Fruit fly (Drosophila melanogaster) whole organism, embryonic: Measurements from ENCODE around the gene CG17154.

ENCODE experiments used
- ATbp ChIP-seq: fragments of 200-800 bp; sonication (Bioruptor generic); optimal IDR thresholded peaks from 2 replicates; lab custom pipeline; 2017; ENCODE audit warnings: missing biosample characterization, mild to moderate bottlenecking, missing genetic modification characterization, missing genetic modification reagents
- Ada2b ChIP-seq: fragments of 200-800 bp; sonication (Bioruptor generic); IDR thresholded peaks from 2 replicates; pipeline ENCODE4 v1.3.6; 2022; ENCODE audit warnings: missing biosample characterization, missing genetic modification characterization
- CG10147 ChIP-seq: fragments of 200-800 bp; sonication (Bioruptor generic); optimal IDR thresholded peaks from 2 replicates; lab custom pipeline; 2019; ENCODE audit warnings: missing biosample characterization, mild to moderate bottlenecking, missing genetic modification characterization, moderate library complexity
- CG11695 ChIP-seq: fragments of 200-800 bp; sonication (Bioruptor generic); IDR thresholded peaks from 3 replicates; pipeline ENCODE4 v1.3.6; 2022; ENCODE audit warnings: missing biosample characterization, missing genetic modification characterization
- CG12659 ChIP-seq: fragments of 200-800 bp; sonication (Bioruptor generic); optimal IDR thresholded peaks from 3 replicates; lab custom pipeline; 2017; ENCODE audit warnings: mild to moderate bottlenecking, missing biosample characterization, missing genetic modification reagents, missing genetic modification characterization
- CG12769 ChIP-seq: fragments of 200-800 bp; sonication (Bioruptor generic); optimal IDR thresholded peaks from 2 replicates; lab custom pipeline; 2019; ENCODE audit warnings: missing biosample characterization, mild to moderate bottlenecking, missing genetic modification characterization, moderate library complexity
- CG13296 ChIP-seq: fragments of 200-800 bp; sonication (Bioruptor generic); optimal IDR thresholded peaks from 3 replicates; lab custom pipeline; 2018; ENCODE audit warnings: missing biosample characterization, mild to moderate bottlenecking, missing genetic modification characterization
- CG13894 ChIP-seq: fragments of 200-800 bp; sonication (Bioruptor generic); optimal IDR thresholded peaks from 3 replicates; lab custom pipeline; 2018; ENCODE audit warnings: missing biosample characterization, mild to moderate bottlenecking, missing genetic modification characterization, moderate library complexity
- CG14441 ChIP-seq: fragments of 200-800 bp; sonication (Bioruptor generic); IDR thresholded peaks from 2 replicates; pipeline ENCODE4 v1.3.6; 2022; ENCODE audit warnings: missing biosample characterization, missing genetic modification characterization
- CG2199 ChIP-seq: fragments of 200-800 bp; sonication (Bioruptor generic); IDR thresholded peaks from 3 replicates; pipeline ENCODE4 v1.3.6; 2022; ENCODE audit warnings: missing biosample characterization, missing genetic modification characterization
- CG2678 ChIP-seq: fragments of 200-800 bp; sonication (Bioruptor generic); optimal IDR thresholded peaks from 3 replicates; lab custom pipeline; 2019; ENCODE audit warnings: missing biosample characterization, mild to moderate bottlenecking, missing genetic modification characterization, moderate library complexity
- CG30020 ChIP-seq: fragments of 200-800 bp; optimal IDR thresholded peaks from 2 replicates; lab custom pipeline; 2019; ENCODE audit warnings: missing biosample characterization, mild to moderate bottlenecking, missing genetic modification characterization, moderate library complexity
- CG31441 ChIP-seq: fragments of 200-800 bp; sonication (Bioruptor generic); IDR thresholded peaks from 2 replicates; pipeline ENCODE4 v1.3.6; 2022; ENCODE audit warnings: missing biosample characterization, missing genetic modification characterization
- CG33557 ChIP-seq: fragments of 200-800 bp; sonication (Bioruptor generic); optimal IDR thresholded peaks from 2 replicates; lab custom pipeline; 2019; ENCODE audit warnings: missing biosample characterization, mild to moderate bottlenecking, missing genetic modification characterization, moderate library complexity
- CG3847 ChIP-seq: fragments of 200-800 bp; sonication (Bioruptor generic); IDR thresholded peaks from 2 replicates; pipeline ENCODE4 v1.3.6; 2022; ENCODE audit warnings: missing biosample characterization, missing genetic modification characterization
- CG7372 ChIP-seq: fragments of 200-800 bp; sonication (Bioruptor generic); IDR thresholded peaks from 2 replicates; pipeline ENCODE4 v1.3.6; 2022; ENCODE audit warnings: missing biosample characterization, missing genetic modification characterization
- CTCF ChIP-seq: fragments of 200-800 bp; sonication (Bioruptor generic); optimal IDR thresholded peaks from 2 replicates; lab custom pipeline; 2017; ENCODE audit warnings: missing biosample characterization, mild to moderate bottlenecking, missing genetic modification characterization, moderate library complexity
- D19A ChIP-seq: fragments of 200-800 bp; optimal IDR thresholded peaks from 3 replicates; lab custom pipeline; 2019; ENCODE audit warnings: missing biosample characterization, mild to moderate bottlenecking, missing genetic modification characterization, moderate library complexity
- E2f2 ChIP-seq: fragments of 200-800 bp; sonication (Bioruptor generic); IDR thresholded peaks from 2 replicates; pipeline ENCODE4 v1.3.6; 2022; ENCODE audit warnings: missing biosample characterization, missing genetic modification characterization
- Ets65A ChIP-seq: fragments of 200-800 bp; sonication (Bioruptor generic); peaks from one replicate; lab custom pipeline; 2016; ENCODE audit warnings: missing biosample characterization, missing genetic modification characterization
- Fer2 ChIP-seq: fragments of 200-800 bp; sonication (Bioruptor generic); optimal IDR thresholded peaks from 2 replicates; lab custom pipeline; 2018; ENCODE audit warnings: missing biosample characterization, mild to moderate bottlenecking, missing genetic modification characterization, moderate library complexity
- Fer3 ChIP-seq: fragments of 200-800 bp; sonication (Bioruptor generic); optimal IDR thresholded peaks from 2 replicates; lab custom pipeline; 2018; ENCODE audit warnings: missing biosample characterization, mild to moderate bottlenecking, missing genetic modification characterization, moderate library complexity
- Hmx ChIP-seq: fragments of 200-800 bp; sonication (Bioruptor generic); optimal IDR thresholded peaks from 2 replicates; lab custom pipeline; 2016; ENCODE audit warnings: missing biosample characterization, missing genetic modification characterization
- Kr ChIP-seq: fragments of 200-800 bp; sonication (Bioruptor generic); optimal IDR thresholded peaks from 2 replicates; lab custom pipeline; 2017; ENCODE audit warnings: missing biosample characterization, mild to moderate bottlenecking, missing genetic modification characterization
- Med ChIP-seq: fragments of 200-800 bp; sonication (Bioruptor generic); peaks from one replicate; lab custom pipeline; 2016; ENCODE audit warnings: missing biosample characterization, missing genetic modification characterization, mild to moderate bottlenecking, inconsistent platforms, moderate library complexity
- Meics ChIP-seq: fragments of 200-800 bp; sonication (Bioruptor generic); optimal IDR thresholded peaks from 2 replicates; lab custom pipeline; 2017; ENCODE audit warnings: missing biosample characterization, mild to moderate bottlenecking, missing genetic modification characterization
- Nf-YA ChIP-seq: fragments of 200-800 bp; sonication (Bioruptor generic); IDR thresholded peaks from 2 replicates; pipeline ENCODE4 v1.3.6; 2022; ENCODE audit warnings: missing biosample characterization, missing genetic modification characterization
- Oli ChIP-seq: fragments of 200-800 bp; sonication (Bioruptor generic); optimal IDR thresholded peaks from 2 replicates; lab custom pipeline; 2018; ENCODE audit warnings: missing biosample characterization, mild to moderate bottlenecking, missing genetic modification characterization, moderate library complexity
- PHDP ChIP-seq: fragments of 200-800 bp; sonication (Bioruptor generic); optimal IDR thresholded peaks from 3 replicates; lab custom pipeline; 2018; ENCODE audit warnings: missing biosample characterization, mild to moderate bottlenecking, missing genetic modification characterization, moderate library complexity
- Pdp1 ChIP-seq, 2 experiments: fragments of 200-800 bp; sonication (Bioruptor generic); optimal IDR thresholded peaks; 3 replicates each; lab custom pipeline; 2016; ENCODE audit warnings: missing biosample characterization in 2 of 2, missing genetic modification characterization in 2 of 2, mild to moderate bottlenecking in 1 of 2, moderate library complexity in 1 of 2
- Ptx1 ChIP-seq: fragments of 200-800 bp; sonication (Bioruptor generic); IDR thresholded peaks from 2 replicates; pipeline ENCODE4 v1.3.6; 2022; ENCODE audit warnings: missing biosample characterization, missing genetic modification characterization
- Rx ChIP-seq: fragments of 200-800 bp; sonication (Bioruptor generic); IDR thresholded peaks from 2 replicates; pipeline ENCODE4 v1.3.6; 2022; ENCODE audit warnings: missing biosample characterization, missing genetic modification characterization
- abd-A ChIP-seq: fragments of 200-800 bp; sonication (Bioruptor generic); optimal IDR thresholded peaks from 3 replicates; lab custom pipeline; 2019; ENCODE audit warnings: missing biosample characterization, mild to moderate bottlenecking, missing genetic modification characterization, moderate library complexity
- amos ChIP-seq: fragments of 200-800 bp; sonication (Bioruptor generic); IDR thresholded peaks from 2 replicates; pipeline ENCODE4 v1.3.6; 2022; ENCODE audit warnings: missing biosample characterization, missing genetic modification characterization; ENCODE audit not compliant: partially characterized antibody
- bcd ChIP-seq: fragments of 200-800 bp; sonication (Bioruptor generic); optimal IDR thresholded peaks from 2 replicates; lab custom pipeline; 2017; ENCODE audit warnings: missing biosample characterization, mild to moderate bottlenecking, missing genetic modification characterization
- bsh ChIP-seq, 2 experiments: fragments of 200-800 bp; sonication (Bioruptor generic); optimal IDR thresholded peaks; 2 replicates each; lab custom pipeline; 2017 to 2018; ENCODE audit warnings: mild to moderate bottlenecking in 2 of 2, missing biosample characterization in 2 of 2, missing genetic modification characterization in 2 of 2, moderate library complexity in 1 of 2
- grn ChIP-seq: fragments of 200-800 bp; sonication (Bioruptor generic); optimal IDR thresholded peaks from 3 replicates; lab custom pipeline; 2017; ENCODE audit warnings: missing biosample characterization, missing genetic modification characterization
- lab ChIP-seq: fragments of 200-800 bp; sonication (Bioruptor generic); optimal IDR thresholded peaks from 3 replicates; lab custom pipeline; 2017; ENCODE audit warnings: missing biosample characterization, missing genetic modification characterization, mild to moderate bottlenecking, moderate library complexity, missing genetic modification reagents
- luna ChIP-seq: fragments of 200-800 bp; sonication (Bioruptor generic); optimal IDR thresholded peaks from 2 replicates; lab custom pipeline; 2016; ENCODE audit warnings: missing biosample characterization, missing genetic modification characterization
- maf-S ChIP-seq: fragments of 200-800 bp; sonication (Bioruptor generic); optimal IDR thresholded peaks from 2 replicates; lab custom pipeline; 2016; ENCODE audit warnings: missing biosample characterization, missing genetic modification characterization
- odd ChIP-seq: fragments of 200-800 bp; sonication (Bioruptor generic); optimal IDR thresholded peaks from 2 replicates; lab custom pipeline; 2017; ENCODE audit warnings: missing biosample characterization, mild to moderate bottlenecking, missing genetic modification characterization
- otp ChIP-seq: fragments of 200-800 bp; sonication (Bioruptor generic); IDR thresholded peaks from 3 replicates; pipeline ENCODE4, ENCODE4 v1.3.6; 2022; ENCODE audit warnings: missing biosample characterization, missing genetic modification characterization
- peb ChIP-seq: fragments of 200-800 bp; sonication (Bioruptor generic); IDR thresholded peaks from 2 replicates; pipeline ENCODE4 v1.3.6; 2022; ENCODE audit warnings: missing biosample characterization, missing genetic modification characterization
- pfk ChIP-seq: fragments of 200-800 bp; sonication (Bioruptor generic); optimal IDR thresholded peaks from 2 replicates; lab custom pipeline; 2018; ENCODE audit warnings: missing biosample characterization, mild to moderate bottlenecking, missing genetic modification characterization, moderate library complexity
- sd ChIP-seq: fragments of 200-800 bp; sonication (Bioruptor generic); optimal IDR thresholded peaks from 3 replicates; lab custom pipeline; 2018; ENCODE audit warnings: missing biosample characterization, mild to moderate bottlenecking, missing genetic modification characterization, moderate library complexity
- sens ChIP-seq: fragments of 200-800 bp; sonication (Bioruptor generic); peaks from one replicate; lab custom pipeline; 2016; ENCODE audit warnings: missing biosample characterization, missing genetic modification characterization
- sim ChIP-seq: fragments of 200-800 bp; sonication (Bioruptor generic); IDR thresholded peaks from 2 replicates; pipeline ENCODE4 v1.3.6; 2022; ENCODE audit warnings: missing biosample characterization, missing genetic modification characterization
- sqz ChIP-seq: fragments of 200-800 bp; sonication (Bioruptor generic); optimal IDR thresholded peaks from 3 replicates; lab custom pipeline; 2018; ENCODE audit warnings: missing biosample characterization, mild to moderate bottlenecking, missing genetic modification characterization

CG17154 gene

DNA sequence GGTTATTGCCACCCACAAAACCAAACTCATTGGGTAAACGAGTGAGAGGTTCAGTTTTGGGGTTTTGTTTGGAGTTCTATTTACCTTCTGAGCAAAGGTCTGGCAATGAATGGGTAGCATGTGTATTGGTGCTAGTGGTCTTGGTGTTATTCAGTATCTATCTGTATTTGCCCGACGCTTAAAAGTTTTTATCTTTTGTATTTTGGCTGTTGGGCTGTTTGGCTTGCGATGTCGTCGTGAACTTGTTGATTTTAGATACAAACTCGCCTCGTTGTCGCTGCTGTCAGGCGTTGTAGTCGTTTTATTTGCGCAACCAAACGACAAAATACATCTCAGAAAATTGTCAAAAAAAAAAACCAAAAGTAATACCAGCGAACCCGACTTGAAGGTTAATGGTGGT, 43.0 kb upstream of the CG17154 start (continued):
- TF ChIP-seq Fer3 (tag; lab: Kevin White, UChicago) (no peak), CG2678 (peak; percentile 41), maf-S (GFP tag; lab: Kevin White, UChicago) (no peak), odd (GFP tag; lab: Kevin White, UChicago) (peak; percentile 30), grn (GFP tag; lab: Kevin White, UChicago) (peak; percentile 36), CG13894 (tag; lab: Kevin White, UChicago) (peak; percentile 63), Kr (GFP tag; lab: Kevin White, UChicago) (no peak), lab (peak; percentile 58), CG12769 (tag; lab: Kevin White, UChicago) (peak; percentile 31), E2f2 (GFP tag; lab: Robert Waterston, UW) (peak; percentile 33; the same call in 1 of the 2 replicates), bcd (peak; percentile 3)
- TF ChIP-seq, all 482 proteins: peak for 95

DNA sequence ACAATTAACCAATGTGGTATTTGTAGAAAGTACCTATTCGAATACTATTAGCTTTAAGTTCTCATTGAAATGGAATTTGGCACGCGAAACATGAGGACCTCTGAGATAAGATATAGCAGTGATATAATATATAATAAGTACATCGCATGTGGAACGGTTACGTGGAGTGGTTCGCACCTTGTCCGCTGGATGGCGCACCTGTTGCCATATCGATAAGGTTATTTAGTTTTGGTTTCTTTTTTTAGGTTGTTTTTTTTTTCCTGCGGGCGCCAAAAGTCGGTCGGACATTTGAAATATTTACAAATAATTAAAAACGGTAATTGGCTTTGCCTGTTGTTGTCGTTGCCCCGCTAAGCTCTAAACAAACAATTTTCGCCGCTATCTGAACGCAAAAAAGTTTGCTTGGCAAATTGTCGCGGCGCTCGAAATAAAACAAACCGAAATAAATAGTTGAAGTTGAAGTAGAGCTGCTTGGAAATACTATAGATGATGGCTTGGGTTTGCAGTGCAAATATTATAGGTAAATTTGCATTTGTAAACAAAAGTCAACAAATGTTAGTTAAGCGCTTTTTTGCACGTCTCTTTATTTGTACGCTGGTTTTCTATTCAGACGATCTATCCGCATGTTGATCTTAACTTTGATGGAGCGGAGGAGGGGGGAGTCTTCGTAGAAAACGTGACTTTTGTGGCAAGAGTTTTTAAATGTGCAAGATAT, 38.7 kb upstream of the CG17154 start:
- TF ChIP-seq pfk (GFP tag; lab: Kevin White, UChicago) (no peak), Oli (no peak), sens (GFP tag; lab: Kevin White, UChicago) (no peak), Med (GFP tag; lab: Kevin White, UChicago) (peak; percentile 45), Fer2 (tag; lab: Kevin White, UChicago) (no peak), sim (no peak), sd (tag; lab: Kevin White, UChicago) (peak; percentile 5), Pdp1 (GFP tag; optimal IDR thresholded peaks at IDR 0.05; lab: Kevin White, UChicago) (no peak), CG2199 (peak; percentile 62; the same call in 1 of the 3 replicates), CG13296 (GFP tag; lab: Kevin White, UChicago) (no peak), CTCF (GFP tag; lab: Kevin White, UChicago) (peak; percentile 85), CG7372 (GFP tag; lab: Robert Waterston, UW) (no peak), Ets65A (GFP tag; lab: Kevin White, UChicago) (peak; percentile 33), abd-A (tag; lab: Kevin White, UChicago) (no peak)

DNA sequence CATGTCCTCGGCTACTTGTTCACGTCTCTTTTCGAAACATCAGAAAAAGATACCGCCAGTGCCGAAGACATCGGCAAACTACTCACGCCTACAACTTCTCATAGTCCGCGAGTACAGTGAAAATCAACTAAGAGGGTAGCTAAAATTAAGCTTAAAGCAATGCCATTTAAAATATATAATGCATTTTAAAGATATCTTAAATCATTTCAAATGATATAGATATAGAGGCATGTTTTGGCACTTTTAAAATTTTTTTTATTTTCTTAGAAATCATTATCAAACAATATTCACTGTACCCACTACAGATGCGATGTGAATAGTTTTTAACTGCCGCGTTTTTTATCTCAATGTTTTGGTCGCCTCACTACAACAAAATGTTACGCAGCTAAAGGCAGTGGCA, 37.8 kb upstream of the CG17154 start:
- TF ChIP-seq Ptx1 (GFP tag; lab: Robert Waterston, UW): peak; percentile 49
- TF ChIP-seq D19A (tag; lab: Kevin White, UChicago): peak; percentile 29
- no peak for TF ChIP-seq CG30020 (tag; lab: Kevin White, UChicago)
- no peak for TF ChIP-seq Hmx (GFP tag; lab: Kevin White, UChicago)
- TF ChIP-seq amos (GFP tag; lab: Robert Waterston, UW): no peak
- TF ChIP-seq sqz: no peak
- peak in 1 of 2 experiments; percentile 15 for TF ChIP-seq bsh (GFP tag; optimal IDR thresholded peaks at IDR 0.05; lab: Kevin White, UChicago)
- no peak for TF ChIP-seq peb (GFP tag; lab: Robert Waterston, UW)
- TF ChIP-seq CG12659: no peak
- TF ChIP-seq ATbp: peak; percentile 11
- peak; percentile 42; the same call in 1 of the 2 replicates for TF ChIP-seq CG31441 (GFP tag; lab: Robert Waterston, UW)
- no peak for TF ChIP-seq Rx (GFP tag; lab: Robert Waterston, UW)
- no peak for TF ChIP-seq luna (GFP tag; lab: Kevin White, UChicago)
- peak; percentile 47 for TF ChIP-seq CG14441
- peak; percentile 24 for TF ChIP-seq Meics (GFP tag; lab: Kevin White, UChicago)
- no peak for TF ChIP-seq CG33557 (GFP tag; lab: Kevin White, UChicago)
- TF ChIP-seq CG10147 (GFP tag; lab: Kevin White, UChicago): no peak
- TF ChIP-seq otp (GFP tag; lab: Robert Waterston, UW): 0 out of 3 replicates have a peak, but pooled peaks have one; percentile 38
- TF ChIP-seq CG11695 (GFP tag; lab: Robert Waterston, UW): 0 out of 3 replicates have a peak, but pooled peaks have one; percentile 33
- TF ChIP-seq Ada2b: peak; percentile 62
- TF ChIP-seq CG3847: peak; percentile 23; the same call in 1 of the 2 replicates
- no peak for TF ChIP-seq Nf-YA (GFP tag; lab: Robert Waterston, UW)
- peak; percentile 39 for TF ChIP-seq PHDP (tag; lab: Kevin White, UChicago)
